Fruit fly (Drosophila melanogaster): Measurements from ENCODE around the gene CG16825.

CG16825 gene

dm6 chr2L:13258702-13259101, 45.9 kb upstream of the CG16825 start (continued):
- no peak for TF ChIP-seq CG3065 (GFP tag; optimal IDR thresholded peaks at IDR 0.05)
- 0 out of 3 replicates have a peak, but pooled peaks have one; percentile 18 for TF ChIP-seq B-H1 (GFP tag; IDR thresholded peaks at IDR 0.05)
- TF ChIP-seq CG11504 (tag; optimal IDR thresholded peaks at IDR 0.05), result peak; percentile 48
- TF ChIP-seq CG11093 (GFP tag; IDR thresholded peaks at IDR 0.05), result no peak
- no peak for TF ChIP-seq trem (tag; optimal IDR thresholded peaks at IDR 0.05)
- peak in 1 of 2 experiments; percentile 40 for TF ChIP-seq eve (GFP tag; optimal IDR thresholded peaks at IDR 0.05)
- no peak for TF ChIP-seq CG7372 (GFP tag; IDR thresholded peaks at IDR 0.05)
- no peak for TF ChIP-seq Dp (GFP tag; optimal IDR thresholded peaks at IDR 0.05)
- TF ChIP-seq slou (GFP tag; optimal IDR thresholded peaks at IDR 0.05), result no peak
- TF ChIP-seq Ada2b (GFP tag; IDR thresholded peaks at IDR 0.05), result peak; percentile 23; the same call in 1 of the 2 replicates
- peak; percentile 20 for TF ChIP-seq CG18599 (GFP tag; optimal IDR thresholded peaks at IDR 0.05)
- TF ChIP-seq gem (tag; optimal IDR thresholded peaks at IDR 0.05), result peak; percentile 68
- TF ChIP-seq Dad (GFP tag; optimal IDR thresholded peaks at IDR 0.05), result peak; percentile 6
- TF ChIP-seq CG4424 (GFP tag; optimal IDR thresholded peaks at IDR 0.05), result peak; percentile 18
- TF ChIP-seq Sox102F (GFP tag; optimal IDR thresholded peaks at IDR 0.05), result peak; percentile 54
- TF ChIP-seq CG2120 (GFP tag; optimal IDR thresholded peaks at IDR 0.05), result peak; percentile 2
- no peak for TF ChIP-seq CG17359 (tag; optimal IDR thresholded peaks at IDR 0.05)
- TF ChIP-seq trh (GFP tag; optimal IDR thresholded peaks at IDR 0.05), result no peak
- peak; percentile 19 for TF ChIP-seq fd96Cb (tag; optimal IDR thresholded peaks at IDR 0.05)
- peak; percentile 47 for TF ChIP-seq Rfx (GFP tag; IDR thresholded peaks at IDR 0.05)
- TF ChIP-seq CG15479 (GFP tag; optimal IDR thresholded peaks at IDR 0.05), result no peak
- no peak for TF ChIP-seq Tbp (GFP tag; optimal IDR thresholded peaks at IDR 0.05)
- no peak for TF ChIP-seq dm (GFP tag; optimal IDR thresholded peaks at IDR 0.05)
- peak; percentile 31 for TF ChIP-seq Ets65A (GFP tag)
- TF ChIP-seq al (GFP tag; IDR thresholded peaks at IDR 0.05), result peak; percentile 25; the same call in 1 of the 2 replicates
- TF ChIP-seq seq (GFP tag; IDR thresholded peaks at IDR 0.05), result 0 out of 2 replicates have a peak, but pooled peaks have one; percentile 19
- TF ChIP-seq Ets97D (GFP tag; optimal IDR thresholded peaks at IDR 0.05), result no peak
- no peak for TF ChIP-seq stwl (tag; optimal IDR thresholded peaks at IDR 0.05)
- peak; percentile 7 for TF ChIP-seq Asciz (GFP tag; optimal IDR thresholded peaks at IDR 0.05)
- TF ChIP-seq CG12769 (tag; optimal IDR thresholded peaks at IDR 0.05), result peak; percentile 15
- 0 out of 3 replicates have a peak, but pooled peaks have one; percentile 19 for TF ChIP-seq CG14050 (GFP tag; IDR thresholded peaks at IDR 0.05)
- no peak for TF ChIP-seq caup (GFP tag; optimal IDR thresholded peaks at IDR 0.05; ENCODE audit: severe bottlenecking)
- peak; percentile 69 for TF ChIP-seq sens (GFP tag)
- TF ChIP-seq org-1 (GFP tag; optimal IDR thresholded peaks at IDR 0.05), result no peak
- TF ChIP-seq Hey (tag; optimal IDR thresholded peaks at IDR 0.05), result no peak
- peak; percentile 8 for TF ChIP-seq Hmr (GFP tag; optimal IDR thresholded peaks at IDR 0.05)
- TF ChIP-seq CG7839 (tag; optimal IDR thresholded peaks at IDR 0.05), result peak; percentile 48
- peak; percentile 3 for TF ChIP-seq CG6254 (GFP tag; optimal IDR thresholded peaks at IDR 0.05)
- peak; percentile 40; the same call in 1 of the 2 replicates for TF ChIP-seq CG32532 (GFP tag; IDR thresholded peaks at IDR 0.05)
- peak; percentile 30 for TF ChIP-seq HHEX (GFP tag; optimal IDR thresholded peaks at IDR 0.05)
- peak in 1 of 2 experiments; percentile 12 for TF ChIP-seq dpn (GFP tag; optimal IDR thresholded peaks at IDR 0.05)
- peak; percentile 40; the same call in 1 of the 2 replicates for TF ChIP-seq Xrp1 (GFP tag; IDR thresholded peaks at IDR 0.05)
- peak; percentile 1 for TF ChIP-seq bcd (GFP tag; optimal IDR thresholded peaks at IDR 0.05)
- TF ChIP-seq ci (GFP tag; IDR thresholded peaks at IDR 0.05), result peak; percentile 51; the same call in 2 of the 3 replicates
